Fruit fly (Drosophila melanogaster) whole organism, prepupa: ENCODE measurements around the gene CG1824.

Experiments used
- Blimp-1 ChIP-seq: fragments of 200-800 bp; sonication (Bioruptor generic); optimal IDR thresholded peaks from 3 replicates; lab custom pipeline; 2017; ENCODE audit warnings: missing biosample characterization, missing genetic modification characterization, mild to moderate bottlenecking, moderate library complexity, missing genetic modification reagents
- CG10631 ChIP-seq: fragments of 200-800 bp; sonication (Bioruptor generic); optimal IDR thresholded peaks from 2 replicates; lab custom pipeline; 2016; ENCODE audit warnings: missing biosample characterization, missing genetic modification characterization
- CG10669 ChIP-seq: fragments of 200-800 bp; sonication (Bioruptor generic); optimal IDR thresholded peaks from 3 replicates; lab custom pipeline; 2018; ENCODE audit warnings: missing biosample characterization, mild to moderate bottlenecking, missing genetic modification characterization, moderate library complexity
- CG11294 ChIP-seq: fragments of 200-800 bp; sonication (Bioruptor generic); IDR thresholded peaks from 2 replicates; pipeline ENCODE4 v1.3.6; 2022; ENCODE audit warnings: missing biosample characterization, missing genetic modification characterization
- CG11762 ChIP-seq: fragments of 200-800 bp; sonication (Bioruptor generic); optimal IDR thresholded peaks from 3 replicates; lab custom pipeline; 2016; ENCODE audit warnings: missing biosample characterization, missing genetic modification characterization; ENCODE audit not compliant: insufficient read depth
- CG11902 ChIP-seq: fragments of 200-800 bp; sonication (Bioruptor generic); optimal IDR thresholded peaks from 3 replicates; lab custom pipeline; 2016; ENCODE audit warnings: missing biosample characterization, missing genetic modification characterization
- CG15336 ChIP-seq: fragments of 200-800 bp; sonication (Bioruptor generic); IDR thresholded peaks from 2 replicates; pipeline ENCODE4 v1.3.6; 2022; ENCODE audit warnings: missing biosample characterization, missing genetic modification characterization
- CG1621 ChIP-seq: fragments of 200-800 bp; sonication (Bioruptor generic); optimal IDR thresholded peaks from 3 replicates; lab custom pipeline; 2018; ENCODE audit warnings: missing biosample characterization, mild to moderate bottlenecking, missing genetic modification characterization
- CG16779 ChIP-seq: fragments of 200-800 bp; sonication (Bioruptor generic); optimal IDR thresholded peaks from 3 replicates; lab custom pipeline; 2017; ENCODE audit warnings: missing biosample characterization, mild to moderate bottlenecking, missing genetic modification characterization
- CG3032 ChIP-seq: fragments of 200-800 bp; optimal IDR thresholded peaks from 2 replicates; lab custom pipeline; 2019; ENCODE audit warnings: missing biosample characterization, mild to moderate bottlenecking, missing genetic modification characterization, moderate library complexity
- CG31627 ChIP-seq: fragments of 200-800 bp; sonication (Bioruptor generic); optimal IDR thresholded peaks from 3 replicates; lab custom pipeline; 2016; ENCODE audit warnings: missing biosample characterization, missing genetic modification characterization
- CG34406 ChIP-seq: fragments of 200-800 bp; sonication (Bioruptor generic); optimal IDR thresholded peaks from 3 replicates; lab custom pipeline; 2016; ENCODE audit warnings: missing biosample characterization, missing genetic modification characterization
- CG4318 ChIP-seq: fragments of 200-800 bp; sonication (Bioruptor generic); optimal IDR thresholded peaks from 3 replicates; lab custom pipeline; 2017; ENCODE audit warnings: missing biosample characterization, mild to moderate bottlenecking, missing genetic modification characterization
- CG6163 ChIP-seq: fragments of 200-800 bp; sonication (Bioruptor generic); IDR thresholded peaks from 3 replicates; pipeline ENCODE4 v1.3.6; 2022; ENCODE audit warnings: missing biosample characterization, missing genetic modification characterization
- CG6276 ChIP-seq: fragments of 200-800 bp; sonication (Bioruptor generic); optimal IDR thresholded peaks from 2 replicates; lab custom pipeline; 2017; ENCODE audit warnings: missing biosample characterization, mild to moderate bottlenecking, missing genetic modification characterization
- CG6792 ChIP-seq: fragments of 200-800 bp; sonication (Bioruptor generic); optimal IDR thresholded peaks from 3 replicates; lab custom pipeline; 2016; ENCODE audit warnings: missing biosample characterization, missing genetic modification characterization
- CG6808 ChIP-seq: fragments of 200-800 bp; sonication (Bioruptor generic); optimal IDR thresholded peaks from 3 replicates; lab custom pipeline; 2017; ENCODE audit warnings: missing biosample characterization, missing genetic modification characterization, mild to moderate bottlenecking, moderate library complexity, missing genetic modification reagents
- CG7368 ChIP-seq: fragments of 200-800 bp; sonication (Bioruptor generic); optimal IDR thresholded peaks from 3 replicates; lab custom pipeline; 2016; ENCODE audit warnings: missing biosample characterization, missing genetic modification characterization
- CG8119 ChIP-seq: fragments of 200-800 bp; sonication (Bioruptor generic); IDR thresholded peaks from 3 replicates; pipeline ENCODE4 v1.3.6; 2022; ENCODE audit warnings: missing biosample characterization, missing genetic modification characterization
- CG8632 ChIP-seq: fragments of 200-800 bp; sonication (Bioruptor generic); optimal IDR thresholded peaks from 3 replicates; lab custom pipeline; 2016; ENCODE audit warnings: missing biosample characterization, missing genetic modification characterization
- CG9139 ChIP-seq: fragments of 200-800 bp; sonication (Bioruptor generic); optimal IDR thresholded peaks from 3 replicates; lab custom pipeline; 2017; ENCODE audit warnings: missing biosample characterization, mild to moderate bottlenecking, missing genetic modification characterization
- Eip75B ChIP-seq: fragments of 200-800 bp; sonication (Bioruptor generic); optimal IDR thresholded peaks from 3 replicates; lab custom pipeline; 2016; ENCODE audit warnings: missing biosample characterization, missing genetic modification characterization
- Eip78C ChIP-seq: fragments of 200-800 bp; sonication (Bioruptor generic); peaks from one replicate; lab custom pipeline; 2016; ENCODE audit warnings: missing biosample characterization, missing genetic modification characterization
- Ets21C ChIP-seq: fragments of 200-800 bp; sonication (Bioruptor generic); optimal IDR thresholded peaks from 3 replicates; lab custom pipeline; 2016; ENCODE audit warnings: missing biosample characterization, missing genetic modification characterization
- Gug ChIP-seq: fragments of 200-800 bp; sonication (Bioruptor generic); IDR thresholded peaks from 2 replicates; pipeline ENCODE4 v1.3.6; 2022; ENCODE audit warnings: missing biosample characterization, missing genetic modification characterization
- Hr38 ChIP-seq: sonication (Bioruptor generic); optimal IDR thresholded peaks from 2 replicates; lab custom pipeline; 2016; ENCODE audit warnings: missing biosample characterization, missing genetic modification characterization
- Hr4 ChIP-seq: fragments of 200-800 bp; sonication (Bioruptor generic); optimal IDR thresholded peaks from 3 replicates; lab custom pipeline; 2016; ENCODE audit warnings: missing biosample characterization, missing genetic modification characterization
- Met ChIP-seq: fragments of 200-800 bp; sonication (Bioruptor generic); optimal IDR thresholded peaks from 3 replicates; lab custom pipeline; 2016; ENCODE audit warnings: missing biosample characterization, missing genetic modification characterization
- Sox102F ChIP-seq: fragments of 200-800 bp; sonication (Bioruptor generic); optimal IDR thresholded peaks from 2 replicates; lab custom pipeline; 2016; ENCODE audit warnings: missing biosample characterization, mild to moderate bottlenecking, missing genetic modification characterization
- Sox14 ChIP-seq: fragments of 200-800 bp; sonication (Bioruptor generic); optimal IDR thresholded peaks from 3 replicates; lab custom pipeline; 2016; ENCODE audit warnings: missing biosample characterization, missing genetic modification characterization
- Sox15 ChIP-seq: fragments of 200-800 bp; sonication (Bioruptor generic); optimal IDR thresholded peaks from 3 replicates; lab custom pipeline; 2016; ENCODE audit warnings: missing biosample characterization, missing genetic modification characterization
- achi ChIP-seq: fragments of 200-800 bp; sonication (Bioruptor generic); optimal IDR thresholded peaks from 3 replicates; lab custom pipeline; 2016; ENCODE audit warnings: missing biosample characterization, missing genetic modification characterization
- cyc ChIP-seq: fragments of 200-800 bp; sonication (Bioruptor generic); optimal IDR thresholded peaks from 3 replicates; lab custom pipeline; 2016; ENCODE audit warnings: missing biosample characterization, missing genetic modification characterization
- eg ChIP-seq: fragments of 200-800 bp; sonication (Bioruptor generic); IDR thresholded peaks from 3 replicates; pipeline ENCODE4 v1.3.6; 2022; ENCODE audit warnings: missing biosample characterization, missing genetic modification characterization
- esn ChIP-seq: fragments of 200-800 bp; sonication (Bioruptor generic); optimal IDR thresholded peaks from 2 replicates; lab custom pipeline; 2016; ENCODE audit warnings: missing biosample characterization, mild to moderate bottlenecking, missing genetic modification characterization, moderate library complexity
- fd85E ChIP-seq: fragments of 200-800 bp; sonication (Bioruptor generic); optimal IDR thresholded peaks from 3 replicates; lab custom pipeline; 2016; ENCODE audit warnings: missing biosample characterization, missing genetic modification characterization
- fkh ChIP-seq: fragments of 200-800 bp; sonication (Bioruptor generic); optimal IDR thresholded peaks from 3 replicates; lab custom pipeline; 2017; ENCODE audit warnings: missing biosample characterization, mild to moderate bottlenecking, missing genetic modification characterization, moderate library complexity
- lz ChIP-seq: fragments of 200-800 bp; sonication (Bioruptor generic); optimal IDR thresholded peaks from 3 replicates; lab custom pipeline; 2016; ENCODE audit warnings: missing biosample characterization, missing genetic modification characterization
- net ChIP-seq: fragments of 200-800 bp; sonication (Bioruptor generic); optimal IDR thresholded peaks from 3 replicates; lab custom pipeline; 2016; ENCODE audit warnings: missing biosample characterization, missing genetic modification characterization
- salr ChIP-seq, 2 experiments: fragments of 200-800 bp; sonication (Bioruptor generic); optimal IDR thresholded peaks; 3 replicates each; lab custom pipeline; 2016 to 2018; ENCODE audit warnings: missing biosample characterization in 2 of 2, missing genetic modification characterization in 2 of 2, mild to moderate bottlenecking in 1 of 2
- spab ChIP-seq: fragments of 200-800 bp; sonication (Bioruptor generic); optimal IDR thresholded peaks from 2 replicates; lab custom pipeline; 2017; ENCODE audit warnings: missing biosample characterization, mild to moderate bottlenecking, missing genetic modification characterization, missing genetic modification reagents
- svp ChIP-seq: fragments of 200-800 bp; sonication (Bioruptor generic); peaks from one replicate; lab custom pipeline; 2016; ENCODE audit warnings: missing biosample characterization, missing genetic modification characterization
- topi ChIP-seq: fragments of 200-800 bp; sonication (Bioruptor generic); optimal IDR thresholded peaks from 3 replicates; lab custom pipeline; 2016; ENCODE audit warnings: missing biosample characterization, missing genetic modification characterization

The CG1824 gene

DNA sequence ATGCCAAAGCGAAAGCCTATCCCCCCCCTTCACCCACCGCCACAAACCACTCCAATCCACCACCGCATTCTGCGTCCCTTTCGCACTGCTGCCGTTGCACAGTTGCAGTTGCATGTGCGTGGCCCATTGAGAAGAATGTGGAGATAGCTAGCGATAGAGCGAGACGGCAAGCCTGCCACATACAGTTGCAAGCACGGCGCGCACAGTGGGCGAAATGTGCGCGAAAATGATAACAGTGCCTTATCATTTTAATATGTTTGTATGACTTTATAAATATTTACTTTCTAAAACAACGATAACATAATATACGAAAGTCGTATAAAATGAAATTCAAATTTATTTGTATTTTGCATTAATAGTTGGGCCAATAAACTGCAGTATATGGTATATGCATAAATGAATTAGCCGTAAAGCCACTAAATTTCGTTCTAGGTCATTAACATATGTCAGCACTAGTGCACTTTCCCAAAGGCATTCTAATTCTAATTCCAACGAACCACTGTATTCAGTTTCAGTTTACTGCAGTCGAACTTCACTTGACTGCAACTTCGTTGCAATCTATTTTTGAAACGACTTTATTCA is 19.5 kb downstream of the CG1824 start (continued):
- TF ChIP-seq CG4318 (GFP tag; lab: Kevin White, UChicago) (peak; percentile 94), CG6808 (GFP tag; lab: Kevin White, UChicago) (peak; percentile 83), CG3032 (tag; lab: Kevin White, UChicago) (peak; percentile 81), fd85E (GFP tag; lab: Kevin White, UChicago) (peak; percentile 53), CG9139 (GFP tag; lab: Kevin White, UChicago) (peak; percentile 35), fkh (GFP tag; lab: Kevin White, UChicago) (no peak), CG6792 (GFP tag; lab: Kevin White, UChicago) (peak; percentile 80), Sox14 (GFP tag; lab: Kevin White, UChicago) (peak; percentile 90), esn (GFP tag; lab: Kevin White, UChicago) (peak; percentile 85), Sox15 (GFP tag; lab: Kevin White, UChicago) (peak; percentile 59), CG31627 (GFP tag; lab: Kevin White, UChicago) (peak; percentile 63), CG6276 (GFP tag; lab: Kevin White, UChicago) (peak; percentile 94), Eip75B (peak; percentile 87), CG8632 (GFP tag; lab: Kevin White, UChicago) (peak; percentile 77), salr (GFP tag; optimal IDR thresholded peaks at IDR 0.05; lab: Kevin White, UChicago) (peak; percentile 62 to 93), spab (GFP tag; lab: Kevin White, UChicago) (peak; percentile 78), cyc (GFP tag; lab: Kevin White, UChicago) (peak; percentile 65), CG1621 (tag; lab: Kevin White, UChicago) (peak; percentile 84), CG10669 (GFP tag; lab: Kevin White, UChicago) (peak; percentile 83), CG16779 (tag; lab: Kevin White, UChicago) (peak; percentile 83), CG11762 (GFP tag; lab: Kevin White, UChicago) (peak; percentile 91), Ets21C (GFP tag; lab: Kevin White, UChicago) (peak; percentile 63), CG11902 (peak; percentile 22), CG11294 (GFP tag; lab: Robert Waterston, UW) (peak; percentile 67), CG8119 (GFP tag; lab: Robert Waterston, UW) (peak; percentile 96), lz (GFP tag; lab: Kevin White, UChicago) (peak; percentile 83), Hr4 (GFP tag; lab: Kevin White, UChicago) (peak; percentile 94), Eip78C (GFP tag; lab: Kevin White, UChicago) (peak; percentile 98), Gug (GFP tag; lab: Robert Waterston, UW) (peak; percentile 77), Sox102F (GFP tag; lab: Kevin White, UChicago) (peak; percentile 72), Blimp-1 (no peak), Hr38 (GFP tag; lab: Kevin White, UChicago) (no peak), achi (GFP tag; lab: Kevin White, UChicago) (peak; percentile 91), CG6163 (peak; percentile 85), Met (GFP tag; lab: Kevin White, UChicago) (peak; percentile 86), CG7368 (GFP tag; lab: Kevin White, UChicago) (peak; percentile 52), CG15336 (peak; percentile 94)

dm6 chrX:12575292-12575826 is 20.1 kb downstream of the CG1824 start:
- peak; percentile 8; the same call in 1 of the 2 replicates for TF ChIP-seq CG11294 (GFP tag; lab: Robert Waterston, UW)
- TF ChIP-seq CG8632 (GFP tag; lab: Kevin White, UChicago): peak; percentile 36
- TF ChIP-seq net (GFP tag; lab: Kevin White, UChicago): no peak
- no peak for TF ChIP-seq topi (GFP tag; lab: Kevin White, UChicago)
- no peak for TF ChIP-seq CG1621 (tag; lab: Kevin White, UChicago)
- TF ChIP-seq svp (GFP tag; lab: Kevin White, UChicago): peak; percentile 78
- TF ChIP-seq CG10631: no peak
- TF ChIP-seq CG8119 (GFP tag; lab: Robert Waterston, UW): peak; percentile 31; the same call in 2 of the 3 replicates
- TF ChIP-seq cyc (GFP tag; lab: Kevin White, UChicago): no peak
- no peak; the same call in 2 of the 3 replicates for TF ChIP-seq eg (GFP tag; lab: Robert Waterston, UW)
- TF ChIP-seq CG4318 (GFP tag; lab: Kevin White, UChicago): no peak
- TF ChIP-seq CG34406 (GFP tag; lab: Kevin White, UChicago): peak; percentile 6
- TF ChIP-seq CG10669 (GFP tag; lab: Kevin White, UChicago): peak; percentile 18
- peak; percentile 9 for TF ChIP-seq Blimp-1
